Worm (Caenorhabditis elegans): ENCODE data around the gene F07B10.7.

DNA sequence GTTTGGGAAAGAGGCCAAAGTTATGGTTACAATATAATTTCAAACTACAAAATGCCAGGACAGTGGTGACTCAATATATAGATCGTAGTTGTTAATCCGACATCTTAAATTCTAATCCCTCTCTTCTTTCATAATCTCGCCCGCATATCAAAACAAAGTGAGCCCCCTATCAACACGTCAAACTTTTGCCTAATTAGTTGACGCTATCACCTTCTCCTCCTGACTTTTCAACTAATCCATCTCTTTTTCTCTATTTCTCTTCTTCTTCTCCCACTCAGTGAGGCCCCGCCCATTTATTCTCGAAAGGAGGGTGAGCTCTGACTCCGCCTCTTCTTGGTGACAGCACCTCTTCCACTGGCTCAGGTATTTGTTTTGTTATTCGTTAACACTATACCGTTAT is 49.2 kb downstream of the F07B10.7 start:
- peak; percentile 19 for TF ChIP-seq ceh-36 (tag; optimal IDR thresholded peaks at IDR 0.05)
- no peak for TF ChIP-seq ama-1 (optimal IDR thresholded peaks at IDR 0.05)
- TF ChIP-seq ceh-13 (GFP tag; optimal IDR thresholded peaks at IDR 0.05), result no peak
- TF ChIP-seq hmbx-1 (tag; optimal IDR thresholded peaks at IDR 0.05), result no peak
- no peak for TF ChIP-seq flt-1 (GFP tag; IDR thresholded peaks at IDR 0.05)
